Worm (Caenorhabditis elegans) whole organism, L1 larva: Measurements from ENCODE around the gene fln-1.

Experiments
- ceh-63 ChIP-seq: fragments of 200-800 bp; sonication (Bioruptor generic); optimal IDR thresholded peaks from 2 replicates; lab custom pipeline; 2018; ENCODE audit warnings: mild to moderate bottlenecking, missing genetic modification characterization, missing compliant biosample characterization
- ceh-8 ChIP-seq: fragments of 200-800 bp; sonication (Bioruptor generic); optimal IDR thresholded peaks from 2 replicates; lab custom pipeline; 2018; ENCODE audit warnings: mild to moderate bottlenecking, missing genetic modification characterization, moderate library complexity, missing compliant biosample characterization
- efl-3 ChIP-seq: fragments of 200-800 bp; sonication (Bioruptor generic); optimal IDR thresholded peaks from 2 replicates; lab custom pipeline; 2018; ENCODE audit warnings: mild to moderate bottlenecking, missing genetic modification characterization, missing compliant biosample characterization
- fkh-10 ChIP-seq: sonication (generic microtip); optimal IDR thresholded peaks from 2 replicates; lab custom pipeline; 2017; ENCODE audit warnings: missing biosample characterization, missing genetic modification reagents, missing genetic modification characterization
- fos-1 ChIP-seq: fragments of 150-350 bp; optimal IDR thresholded peaks from 2 replicates; lab custom pipeline; 2014; ENCODE audit warnings: missing biosample characterization, missing genetic modification characterization
- nhr-76 ChIP-seq: sonication (generic microtip); optimal IDR thresholded peaks from 2 replicates; lab custom pipeline; 2017; ENCODE audit warnings: missing biosample characterization, missing genetic modification characterization
- nhr-77 ChIP-seq: fragments of 150-350 bp; optimal IDR thresholded peaks from 2 replicates; lab custom pipeline; 2014; ENCODE audit warnings: missing biosample characterization, missing genetic modification characterization
- pqm-1 ChIP-seq: sonication (generic microtip); optimal IDR thresholded peaks from 3 replicates; lab custom pipeline; 2017; ENCODE audit warnings: missing biosample characterization, missing genetic modification characterization
- skn-1 ChIP-seq: fragments of 150-350 bp; optimal IDR thresholded peaks from 2 replicates; lab custom pipeline; 2014; ENCODE audit warnings: missing biosample characterization, missing genetic modification characterization
- unc-30 ChIP-seq: sonication (generic microtip); optimal IDR thresholded peaks from 2 replicates; lab custom pipeline; 2017; ENCODE audit warnings: missing biosample characterization, missing genetic modification characterization
- unc-62 ChIP-seq: fragments of 150-350 bp; optimal IDR thresholded peaks from 2 replicates; lab custom pipeline; 2014; ENCODE audit warnings: missing biosample characterization, missing genetic modification reagents, missing genetic modification characterization
- ztf-4 ChIP-seq: fragments of 150-350 bp; optimal IDR thresholded peaks from 2 replicates; lab custom pipeline; 2014; ENCODE audit warnings: missing biosample characterization, missing genetic modification characterization

DNA sequence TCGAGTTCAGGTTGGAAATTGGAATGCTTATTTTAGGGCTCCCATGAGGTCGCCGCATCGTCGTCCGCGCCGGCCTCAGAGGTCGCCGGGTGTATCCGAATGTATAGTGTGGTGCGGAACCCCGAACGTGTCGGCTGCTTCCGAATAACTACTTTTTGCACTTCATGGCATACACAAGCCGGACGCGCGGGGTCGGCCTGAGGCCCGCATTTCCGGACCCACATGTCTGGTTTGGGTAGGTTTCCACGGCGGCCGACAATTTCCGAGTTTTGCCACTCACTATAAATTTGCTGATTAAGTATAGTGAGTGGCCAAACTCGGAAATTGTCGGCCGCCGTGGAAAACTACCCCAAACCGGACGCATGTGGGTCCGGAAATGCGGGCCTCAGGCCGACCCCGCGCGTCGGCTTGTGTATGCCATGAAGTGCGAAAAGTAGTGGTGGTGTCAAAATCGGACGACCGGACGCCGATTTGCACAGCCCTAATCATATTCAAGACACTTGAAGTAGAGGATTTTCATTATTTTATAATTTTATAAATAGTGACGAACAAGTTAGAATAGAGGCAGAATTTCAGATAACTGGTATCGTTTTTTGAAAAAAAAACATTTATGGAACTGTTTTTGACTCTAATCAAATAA is 37.5 kb downstream of the fln-1 start:
- TF ChIP-seq skn-1 (tag; lab: Kevin White, UChicago) = no peak
- no peak for TF ChIP-seq unc-30 (tag; lab: Kevin White, UChicago)
- no peak for TF ChIP-seq efl-3
- TF ChIP-seq unc-62 = no peak
- no peak for TF ChIP-seq fos-1 (tag; lab: Kevin White, UChicago)
- TF ChIP-seq nhr-76 (tag; lab: Kevin White, UChicago) = no peak
- TF ChIP-seq pqm-1 (tag; lab: Kevin White, UChicago) = no peak
- no peak for TF ChIP-seq fkh-10 (GFP tag; lab: Kevin White, UChicago)
- no peak for TF ChIP-seq ceh-8
- TF ChIP-seq ztf-4 (tag; lab: Kevin White, UChicago) = no peak
- no peak for TF ChIP-seq nhr-77 (tag; lab: Kevin White, UChicago)
- TF ChIP-seq ceh-63 (GFP tag; lab: Kevin White, UChicago) = no peak
